In the genomic region with DNA sequence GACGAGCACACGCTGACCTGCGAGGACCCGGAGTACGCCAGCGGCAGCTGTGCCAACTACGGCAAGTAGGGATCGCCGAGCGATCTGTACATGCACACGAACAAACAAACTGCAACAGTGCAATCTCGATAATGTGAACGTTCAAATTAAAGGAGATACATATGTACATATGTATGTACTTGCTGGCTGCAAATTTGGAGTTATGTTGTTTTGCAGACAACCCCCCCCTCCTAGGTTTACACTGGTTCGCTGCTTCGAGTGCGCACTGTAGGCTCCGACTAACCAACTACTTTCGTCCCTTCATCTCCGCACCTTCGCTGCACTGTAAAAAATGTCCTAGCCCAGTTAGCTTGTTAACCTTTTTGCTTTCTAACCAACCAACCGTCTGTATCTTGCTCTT, we compare ENCODE assay signal across 4 fruit fly cellular contexts.
TF ChIP-seq lines count a peak whose summit lies in the region.

No protein-coding gene starts in this region.

- no peak for TF ChIP-seq CTCF in whole organism, embryonic (GFP tag; optimal IDR thresholded peaks at IDR 0.05; lab: Kevin White, UChicago)

TF ChIP-seq in whole organism, embryonic, 481 proteins besides CTCF, POLR2A, EP300 and RAD21 (continues in another document):
- no peak for TF ChIP-seq gro (GFP tag; optimal IDR thresholded peaks at IDR 0.05; lab: Kevin White, UChicago)
- TF ChIP-seq grau (tag; optimal IDR thresholded peaks at IDR 0.05; lab: Kevin White, UChicago): peak; percentile 69
- no peak for TF ChIP-seq sug (tag; optimal IDR thresholded peaks at IDR 0.05; lab: Kevin White, UChicago)
- TF ChIP-seq CG1647 (GFP tag; optimal IDR thresholded peaks at IDR 0.05; lab: Kevin White, UChicago): no peak
- TF ChIP-seq Lhr (GFP tag; optimal IDR thresholded peaks at IDR 0.05; lab: Kevin White, UChicago): no peak
- TF ChIP-seq Six4 (GFP tag; optimal IDR thresholded peaks at IDR 0.05; lab: Kevin White, UChicago): no peak
- peak; percentile 48 for TF ChIP-seq Ptx1 (GFP tag; IDR thresholded peaks at IDR 0.05; lab: Robert Waterston, UW)
- TF ChIP-seq Scr (GFP tag; IDR thresholded peaks at IDR 0.05; lab: Robert Waterston, UW; ENCODE audit: partially characterized antibody): no peak
- TF ChIP-seq Myb (GFP tag; optimal IDR thresholded peaks at IDR 0.05; lab: Kevin White, UChicago): no peak
- peak; percentile 66; the same call in 1 of the 2 replicates for TF ChIP-seq CG8765 (GFP tag; IDR thresholded peaks at IDR 0.05; lab: Robert Waterston, UW)
- TF ChIP-seq dysf (GFP tag; IDR thresholded peaks at IDR 0.05; lab: Robert Waterston, UW): peak; percentile 39; the same call in 2 of the 3 replicates
- TF ChIP-seq CG1602 (GFP tag; optimal IDR thresholded peaks at IDR 0.05; lab: Kevin White, UChicago): no peak
- TF ChIP-seq CG14667 (GFP tag; IDR thresholded peaks at IDR 0.05; lab: Robert Waterston, UW): peak; percentile 30; the same call in 1 of the 2 replicates
- 0 out of 2 replicates have a peak, but pooled peaks have one; percentile 9 for TF ChIP-seq CG17328 (GFP tag; IDR thresholded peaks at IDR 0.05; lab: Robert Waterston, UW)
- no peak for TF ChIP-seq Tbp (GFP tag; optimal IDR thresholded peaks at IDR 0.05; lab: Kevin White, UChicago)
- TF ChIP-seq CG4404 (GFP tag; IDR thresholded peaks at IDR 0.05; lab: Robert Waterston, UW): peak; percentile 76
- no peak for TF ChIP-seq Xrp1 (GFP tag; IDR thresholded peaks at IDR 0.05; lab: Robert Waterston, UW)
- TF ChIP-seq CG9727 (GFP tag; optimal IDR thresholded peaks at IDR 0.05; lab: Kevin White, UChicago): no peak
- no peak for TF ChIP-seq CG6765 (GFP tag; optimal IDR thresholded peaks at IDR 0.05; lab: Kevin White, UChicago)
- no peak for TF ChIP-seq chif (GFP tag; optimal IDR thresholded peaks at IDR 0.05; lab: Kevin White, UChicago)
- TF ChIP-seq gsb-n (tag; optimal IDR thresholded peaks at IDR 0.05; lab: Kevin White, UChicago): no peak

TF ChIP-seq in whole organism, prepupa, 60 proteins besides CTCF, POLR2A, EP300 and RAD21 (continues in another document):
- TF ChIP-seq CG10631 (GFP tag; optimal IDR thresholded peaks at IDR 0.05; lab: Kevin White, UChicago) (peak; percentile 25), Gug (GFP tag; IDR thresholded peaks at IDR 0.05; lab: Robert Waterston, UW) (no peak), Hr39 (GFP tag; optimal IDR thresholded peaks at IDR 0.05; lab: Kevin White, UChicago) (peak; percentile 30), svp (GFP tag; lab: Kevin White, UChicago) (no peak), CG11902 (GFP tag; optimal IDR thresholded peaks at IDR 0.05; lab: Kevin White, UChicago) (peak; percentile 4), fd85E (GFP tag; optimal IDR thresholded peaks at IDR 0.05; lab: Kevin White, UChicago) (no peak), pdm3 (GFP tag; optimal IDR thresholded peaks at IDR 0.05; lab: Kevin White, UChicago) (peak; percentile 19), CG11762 (GFP tag; optimal IDR thresholded peaks at IDR 0.05; lab: Kevin White, UChicago; ENCODE audit: insufficient read depth) (no peak), CG6808 (GFP tag; optimal IDR thresholded peaks at IDR 0.05; lab: Kevin White, UChicago) (no peak), CG9139 (GFP tag; optimal IDR thresholded peaks at IDR 0.05; lab: Kevin White, UChicago) (no peak), CG8632 (GFP tag; optimal IDR thresholded peaks at IDR 0.05; lab: Kevin White, UChicago) (no peak), CG15336 (GFP tag; IDR thresholded peaks at IDR 0.05; lab: Robert Waterston, UW) (0 out of 2 replicates have a peak, but pooled peaks have one; percentile 28), Eip78C (GFP tag; lab: Kevin White, UChicago) (peak; percentile 43), dac (GFP tag; optimal IDR thresholded peaks at IDR 0.05; lab: Kevin White, UChicago) (no peak), CG3032 (tag; optimal IDR thresholded peaks at IDR 0.05; lab: Kevin White, UChicago) (peak; percentile 27), dsx (GFP tag; optimal IDR thresholded peaks at IDR 0.05; lab: Kevin White, UChicago; ENCODE audit: poor library complexity, severe bottlenecking) (no peak), CG4318 (GFP tag; optimal IDR thresholded peaks at IDR 0.05; lab: Kevin White, UChicago) (no peak), Eip75B (GFP tag; optimal IDR thresholded peaks at IDR 0.05; lab: Kevin White, UChicago) (peak; percentile 11), CG8319 (GFP tag; optimal IDR thresholded peaks at IDR 0.05; lab: Kevin White, UChicago) (peak; percentile 12), ss (GFP tag; optimal IDR thresholded peaks at IDR 0.05; lab: Kevin White, UChicago) (no peak), achi (GFP tag; optimal IDR thresholded peaks at IDR 0.05; lab: Kevin White, UChicago) (peak; percentile 32), CG32006 (GFP tag; optimal IDR thresholded peaks at IDR 0.05; lab: Kevin White, UChicago) (peak; percentile 28)

TF ChIP-seq in whole organism, pupa, 21 proteins besides CTCF, POLR2A, EP300 and RAD21:
- TF ChIP-seq CG15710 (tag; optimal IDR thresholded peaks at IDR 0.05; lab: Kevin White, UChicago) (peak; percentile 39), EcR (GFP tag; optimal IDR thresholded peaks at IDR 0.05; lab: Kevin White, UChicago) (no peak), Ets98B (GFP tag; IDR thresholded peaks at IDR 0.05; lab: Robert Waterston, UW) (peak; percentile 38; the same call in 1 of the 2 replicates), fd96Ca (GFP tag; IDR thresholded peaks at IDR 0.05; lab: Robert Waterston, UW) (peak; percentile 71; the same call in 2 of the 3 replicates), CG10348 (GFP tag; IDR thresholded peaks at IDR 0.05; lab: Robert Waterston, UW) (no peak), CG34367 (tag; optimal IDR thresholded peaks at IDR 0.05; lab: Kevin White, UChicago) (peak; percentile 3), CG8301 (tag; optimal IDR thresholded peaks at IDR 0.05; lab: Kevin White, UChicago) (peak; percentile 2), CG17806 (tag; optimal IDR thresholded peaks at IDR 0.05; lab: Kevin White, UChicago) (peak; percentile 27), D1 (tag; optimal IDR thresholded peaks at IDR 0.05; lab: Kevin White, UChicago) (no peak), CG12605 (GFP tag; IDR thresholded peaks at IDR 0.05; lab: Robert Waterston, UW) (peak; percentile 24; the same call in 1 of the 2 replicates), Pif1B (GFP tag; optimal IDR thresholded peaks at IDR 0.05; lab: Kevin White, UChicago) (no peak), CG14655 (GFP tag; optimal IDR thresholded peaks at IDR 0.05; lab: Kevin White, UChicago) (no peak), CG32121 (GFP tag; IDR thresholded peaks at IDR 0.05; lab: Robert Waterston, UW) (no peak), CG13204 (GFP tag; optimal IDR thresholded peaks at IDR 0.05; lab: Kevin White, UChicago) (no peak), gl (tag; optimal IDR thresholded peaks at IDR 0.05; lab: Kevin White, UChicago) (no peak), Pif1A (GFP tag; optimal IDR thresholded peaks at IDR 0.05; lab: Kevin White, UChicago) (no peak), CG9948 (tag; optimal IDR thresholded peaks at IDR 0.05; lab: Kevin White, UChicago) (peak; percentile 42), CG4496 (GFP tag; IDR thresholded peaks at IDR 0.05; lab: Robert Waterston, UW) (peak; percentile 61; the same call in 2 of the 3 replicates), CG8159 (tag; optimal IDR thresholded peaks at IDR 0.05; lab: Kevin White, UChicago) (peak; percentile 3), rn (GFP tag; IDR thresholded peaks at IDR 0.05; lab: Robert Waterston, UW) (0 out of 2 replicates have a peak, but pooled peaks have one; percentile 16), Snoo (tag; optimal IDR thresholded peaks at IDR 0.05; lab: Kevin White, UChicago) (no peak)
TF ChIP-seq in whole organism, pupa: peak in this region for 11.

TF ChIP-seq in whole organism, wandering third instar larva, 38 proteins besides CTCF, POLR2A, EP300 and RAD21:
- TF ChIP-seq h (GFP tag; optimal IDR thresholded peaks at IDR 0.05; lab: Kevin White, UChicago) (peak; percentile 20), CrebA (GFP tag; optimal IDR thresholded peaks at IDR 0.05; lab: Kevin White, UChicago; ENCODE audit: borderline replicate concordance) (no peak), rgr (GFP tag; optimal IDR thresholded peaks at IDR 0.05; lab: Kevin White, UChicago) (peak; percentile 10), fru (GFP tag; optimal IDR thresholded peaks at IDR 0.05; lab: Kevin White, UChicago) (peak; percentile 18), Hnf4 (GFP tag; optimal IDR thresholded peaks at IDR 0.05; lab: Kevin White, UChicago) (no peak), HLH106 (tag; optimal IDR thresholded peaks at IDR 0.05; lab: Kevin White, UChicago) (peak; percentile 43), foxo (GFP tag; optimal IDR thresholded peaks at IDR 0.05; lab: Kevin White, UChicago) (peak in 1 of 2 experiments; percentile 28), dl (GFP tag; optimal IDR thresholded peaks at IDR 0.05; lab: Kevin White, UChicago; ENCODE audit: insufficient read depth in 1 of 2, partially characterized antibody in 2 of 2) (no peak), OdsH (GFP tag; optimal IDR thresholded peaks at IDR 0.05; lab: Kevin White, UChicago) (peak; percentile 2), ey (GFP tag; optimal IDR thresholded peaks at IDR 0.05; lab: Kevin White, UChicago) (peak; percentile 16)

Comparison
In these comparisons a context has a peak if more than half of its experiments do, and no peak if none do; other contexts are left out.
1. Of the 7 proteins assayed by ChIP-seq in both whole organism, embryonic and whole organism, prepupa: peak only in whole organism, embryonic: Gug; only in whole organism, prepupa: Hr39; in both: none; in neither: 5.